Worm (Caenorhabditis elegans) whole organism, young adult: ENCODE data around the gene C34C12.7.

Source experiments
- B0035.1 ChIP-seq: sonication (generic microtip); optimal IDR thresholded peaks from 2 replicates; lab custom pipeline; 2016; ENCODE audit warnings: missing genetic modification characterization, mild to moderate bottlenecking, missing compliant biosample characterization, missing genotype, missing genetic modification reagents
- B0336.3 ChIP-seq: fragments of 200-800 bp; sonication (Bioruptor generic); IDR thresholded peaks from 2 replicates; pipeline ENCODE4 v1.3.6; 2022; ENCODE audit warnings: missing genetic modification characterization, missing compliant biosample characterization
- C06A6.2 ChIP-seq: fragments of 200-800 bp; sonication (Bioruptor generic); conservative IDR thresholded peaks from 2 replicates; pipeline ENCODE4 v1.3.6; 2022; ENCODE audit warnings: missing genetic modification characterization, missing compliant biosample characterization
- F37B4.10 ChIP-seq: fragments of 200-800 bp; sonication (Bioruptor generic); IDR thresholded peaks from 2 replicates; pipeline ENCODE4 v1.3.6; 2022; ENCODE audit warnings: missing genetic modification characterization, missing compliant biosample characterization
- F52B5.7 ChIP-seq: sonication (generic microtip); optimal IDR thresholded peaks from 2 replicates; lab custom pipeline; 2016; ENCODE audit warnings: mild to moderate bottlenecking, missing genetic modification characterization, missing compliant biosample characterization
- ZK185.1 ChIP-seq: sonication (generic microtip); optimal IDR thresholded peaks from 2 replicates; lab custom pipeline; 2016; ENCODE audit warnings: mild to moderate bottlenecking, missing genetic modification characterization, missing compliant biosample characterization; ENCODE audit not compliant: poor library complexity, severe bottlenecking
- akir-1 ChIP-seq: fragments of 200-800 bp; sonication (Bioruptor generic); optimal IDR thresholded peaks from 2 replicates; lab custom pipeline; 2018; ENCODE audit warnings: mild to moderate bottlenecking, missing genetic modification characterization, moderate library complexity, missing compliant biosample characterization
- ama-1 ChIP-seq, 3 experiments: fragments of 150-350 bp in 1 of 3; sonication (generic microtip) in 2 of 3; optimal IDR thresholded peaks; 2 replicates each; lab custom pipeline; 2014 to 2018; ENCODE audit warnings: missing biosample characterization in 2 of 3, missing genetic modification characterization in 2 of 3, missing genetic modification reagents in 2 of 3
- atf-7 ChIP-seq: sonication (generic microtip); optimal IDR thresholded peaks from 2 replicates; lab custom pipeline; 2017; ENCODE audit warnings: mild to moderate bottlenecking, missing genetic modification characterization, missing compliant biosample characterization
- attf-3 ChIP-seq: fragments of 200-800 bp; sonication (Bioruptor generic); conservative IDR thresholded peaks from 2 replicates; pipeline ENCODE4 v1.3.6; 2022; ENCODE audit warnings: missing genetic modification reagents, missing genetic modification characterization, missing compliant biosample characterization
- attf-5 ChIP-seq: fragments of 200-800 bp; sonication (Bioruptor generic); optimal IDR thresholded peaks from 2 replicates; lab custom pipeline; 2018; ENCODE audit warnings: mild to moderate bottlenecking, missing genetic modification characterization, missing compliant biosample characterization
- bed-2 ChIP-seq: fragments of 200-800 bp; sonication (Bioruptor generic); IDR thresholded peaks from 2 replicates; pipeline ENCODE4 v1.3.6; 2022; ENCODE audit warnings: missing genetic modification reagents, missing genetic modification characterization, missing compliant biosample characterization
- ccch-3 ChIP-seq: fragments of 200-800 bp; sonication (Bioruptor generic); optimal IDR thresholded peaks from 2 replicates; lab custom pipeline; 2018; ENCODE audit warnings: mild to moderate bottlenecking, missing genetic modification characterization, missing compliant biosample characterization
- cebp-1 ChIP-seq, 2 experiments: fragments of 200-800 bp in 1 of 2; sonication (Bioruptor generic) in 1 of 2; sonication (generic microtip) in 1 of 2; IDR thresholded peaks in 1 of 2; optimal IDR thresholded peaks in 1 of 2; 2 replicates each; pipeline versions ENCODE4 v1.3.6 to Lab custom; 2017 to 2022; ENCODE audit warnings: missing compliant biosample characterization in 2 of 2, missing genetic modification characterization in 2 of 2, mild to moderate bottlenecking in 1 of 2, missing genetic modification reagents in 1 of 2, moderate library complexity in 1 of 2
- ceh-100 ChIP-seq: fragments of 200-800 bp; sonication (Bioruptor generic); IDR thresholded peaks from 2 replicates; pipeline ENCODE4 v1.3.6; 2022; ENCODE audit warnings: missing genetic modification reagents, missing genetic modification characterization, missing compliant biosample characterization
- ceh-79 ChIP-seq: sonication (generic microtip); optimal IDR thresholded peaks from 2 replicates; lab custom pipeline; 2017; ENCODE audit warnings: mild to moderate bottlenecking, missing genetic modification characterization, missing compliant biosample characterization
- dox-1 ChIP-seq: fragments of 200-800 bp; sonication (Bioruptor generic); IDR thresholded peaks from 2 replicates; pipeline ENCODE4 v1.3.6; 2022; ENCODE audit warnings: missing genetic modification reagents, missing genetic modification characterization, missing compliant biosample characterization
- dpff-1 ChIP-seq: sonication (generic microtip); optimal IDR thresholded peaks from 2 replicates; lab custom pipeline; 2017; ENCODE audit warnings: mild to moderate bottlenecking, missing genetic modification characterization, missing compliant biosample characterization
- dpl-1 ChIP-seq: fragments of 150-350 bp; optimal IDR thresholded peaks from 2 replicates; lab custom pipeline; 2014; ENCODE audit warnings: missing biosample characterization, missing genetic modification reagents, missing genetic modification characterization
- efl-1 ChIP-seq: fragments of 150-350 bp; optimal IDR thresholded peaks from 2 replicates; lab custom pipeline; 2014; ENCODE audit warnings: missing biosample characterization, missing genetic modification reagents, missing genetic modification characterization
- egl-44 ChIP-seq: fragments of 200-800 bp; sonication (Bioruptor generic); IDR thresholded peaks from 2 replicates; pipeline ENCODE4 v1.3.6; 2022; ENCODE audit warnings: missing genetic modification reagents, missing genetic modification characterization, missing compliant biosample characterization
- egrh-3 ChIP-seq: fragments of 200-800 bp; sonication (Bioruptor generic); IDR thresholded peaks from 2 replicates; pipeline ENCODE4 v1.3.6; 2022; ENCODE audit warnings: missing genetic modification reagents, missing genetic modification characterization, missing compliant biosample characterization
- ekl-4 ChIP-seq: fragments of 200-800 bp; sonication (Bioruptor generic); IDR thresholded peaks from 2 replicates; pipeline ENCODE4 v1.3.6; 2022; ENCODE audit warnings: missing genetic modification reagents, missing genetic modification characterization, missing compliant biosample characterization
- ets-4 ChIP-seq: fragments of 200-800 bp; sonication (Bioruptor generic); optimal IDR thresholded peaks from 2 replicates; lab custom pipeline; 2018; ENCODE audit warnings: mild to moderate bottlenecking, missing genetic modification characterization, missing compliant biosample characterization
- gei-17 ChIP-seq: fragments of 200-800 bp; sonication (Bioruptor generic); optimal IDR thresholded peaks from 2 replicates; lab custom pipeline; 2018; ENCODE audit warnings: mild to moderate bottlenecking, missing genetic modification characterization, missing compliant biosample characterization
- hmg-1.2 ChIP-seq: fragments of 200-800 bp; sonication (Bioruptor generic); IDR thresholded peaks from 2 replicates; pipeline ENCODE4 v1.3.6; 2022; ENCODE audit warnings: missing genetic modification reagents, missing genetic modification characterization, missing compliant biosample characterization
- lin-40 ChIP-seq: sonication (generic microtip); optimal IDR thresholded peaks from 2 replicates; lab custom pipeline; 2016; ENCODE audit warnings: missing genetic modification characterization, mild to moderate bottlenecking, missing compliant biosample characterization, missing genotype, missing genetic modification reagents
- lin-54 ChIP-seq: fragments of 200-800 bp; sonication (Bioruptor generic); optimal IDR thresholded peaks from 2 replicates; lab custom pipeline; 2018; ENCODE audit warnings: mild to moderate bottlenecking, missing genetic modification characterization, missing compliant biosample characterization
- madf-10 ChIP-seq: sonication (generic microtip); optimal IDR thresholded peaks from 2 replicates; lab custom pipeline; 2016; ENCODE audit warnings: mild to moderate bottlenecking, missing genetic modification characterization, missing compliant biosample characterization
- madf-8 ChIP-seq: fragments of 200-800 bp; sonication (Bioruptor generic); conservative IDR thresholded peaks from 2 replicates; pipeline ENCODE4 v1.3.6; 2022; ENCODE audit warnings: missing genetic modification reagents, missing genetic modification characterization, missing compliant biosample characterization
- nfya-1 ChIP-seq: sonication (generic microtip); optimal IDR thresholded peaks from 2 replicates; lab custom pipeline; 2017; ENCODE audit warnings: antibody characterized with exemption, missing compliant biosample characterization, missing genetic modification characterization, borderline replicate concordance; ENCODE audit not compliant: insufficient read depth
- nfya-2 ChIP-seq: fragments of 200-800 bp; sonication (Bioruptor generic); IDR thresholded peaks from 2 replicates; pipeline ENCODE4 v1.3.6; 2022; ENCODE audit warnings: missing genetic modification reagents, missing genetic modification characterization, missing compliant biosample characterization
- nhr-80 ChIP-seq: sonication (generic microtip); optimal IDR thresholded peaks from 2 replicates; lab custom pipeline; 2016; ENCODE audit warnings: missing genetic modification characterization, missing compliant biosample characterization
- pha-4 ChIP-seq: fragments of 150-350 bp; sonication (generic microtip); optimal IDR thresholded peaks from 2 replicates; lab custom pipeline; 2014; ENCODE audit warnings: missing biosample characterization, missing genetic modification reagents, missing genetic modification characterization
- rcor-1 ChIP-seq: fragments of 200-800 bp; sonication (Bioruptor generic); IDR thresholded peaks from 2 replicates; pipeline ENCODE4 v1.3.6; 2022; ENCODE audit warnings: missing genetic modification reagents, missing genetic modification characterization, missing compliant biosample characterization
- rec-8 ChIP-seq, 2 experiments: sonication (generic microtip); optimal IDR thresholded peaks; 2 replicates each; lab custom pipeline; 2016; ENCODE audit warnings: mild to moderate bottlenecking in 2 of 2, missing genetic modification characterization in 2 of 2, missing genetic modification reagents in 2 of 2, missing genotype in 2 of 2, missing biosample characterization in 1 of 2, missing compliant biosample characterization in 1 of 2, moderate library complexity in 1 of 2
- repo-1 ChIP-seq: sonication (generic microtip); optimal IDR thresholded peaks from 2 replicates; lab custom pipeline; 2017; ENCODE audit warnings: mild to moderate bottlenecking, missing genetic modification characterization, missing compliant biosample characterization
- snpc-1.1 ChIP-seq: sonication (generic microtip); optimal IDR thresholded peaks from 2 replicates; lab custom pipeline; 2017; ENCODE audit warnings: missing genetic modification characterization, mild to moderate bottlenecking, missing compliant biosample characterization, antibody characterized with exemption, moderate library complexity, missing genotype, missing genetic modification reagents; ENCODE audit not compliant: insufficient read depth
- snpc-1.3 ChIP-seq: sonication (generic microtip); optimal IDR thresholded peaks from 2 replicates; lab custom pipeline; 2017; ENCODE audit warnings: missing genetic modification characterization, mild to moderate bottlenecking, missing compliant biosample characterization, antibody characterized with exemption, moderate library complexity, missing genotype, missing genetic modification reagents; ENCODE audit not compliant: insufficient read depth
- sptf-2 ChIP-seq: fragments of 200-800 bp; sonication (Bioruptor generic); optimal IDR thresholded peaks from 2 replicates; lab custom pipeline; 2018; ENCODE audit warnings: mild to moderate bottlenecking, missing genetic modification characterization, missing compliant biosample characterization
- tlf-1 ChIP-seq: fragments of 200-800 bp; sonication (Bioruptor generic); optimal IDR thresholded peaks from 2 replicates; lab custom pipeline; 2018; ENCODE audit warnings: mild to moderate bottlenecking, missing genetic modification characterization, missing compliant biosample characterization
- unc-62 ChIP-seq: fragments of 150-350 bp; optimal IDR thresholded peaks from 2 replicates; lab custom pipeline; 2014; ENCODE audit warnings: missing biosample characterization, missing genetic modification reagents, missing genetic modification characterization
- zim-3 ChIP-seq: sonication (generic microtip); optimal IDR thresholded peaks from 2 replicates; lab custom pipeline; 2017; ENCODE audit warnings: mild to moderate bottlenecking, missing genetic modification characterization, moderate library complexity, missing compliant biosample characterization
- ztf-26 ChIP-seq: sonication (generic microtip); optimal IDR thresholded peaks from 2 replicates; lab custom pipeline; 2017; ENCODE audit warnings: missing genetic modification characterization, missing compliant biosample characterization
- ztf-28 ChIP-seq: fragments of 200-800 bp; sonication (Bioruptor generic); IDR thresholded peaks from 2 replicates; pipeline ENCODE4 v1.3.6; 2022; ENCODE audit warnings: missing genetic modification reagents, missing genetic modification characterization, missing compliant biosample characterization
- ztf-3 ChIP-seq: fragments of 200-800 bp; sonication (Bioruptor generic); optimal IDR thresholded peaks from 2 replicates; lab custom pipeline; 2018; ENCODE audit warnings: mild to moderate bottlenecking, missing genetic modification characterization, missing compliant biosample characterization

C34C12.7 gene

ce11 chrIII:3523363-3523762 lies 35.2 kb upstream of the C34C12.7 start:
- no peak for TF ChIP-seq rec-8 (tag; optimal IDR thresholded peaks at IDR 0.05; lab: Kevin White, UChicago)
- TF ChIP-seq ccch-3 (GFP tag; lab: Kevin White, UChicago): no peak
- no peak for TF ChIP-seq nfya-2 (GFP tag; lab: Robert Waterston, UW)
- TF ChIP-seq lin-40 (tag; lab: Kevin White, UChicago): no peak
- TF ChIP-seq efl-1: no peak
- no peak for TF ChIP-seq F52B5.7 (tag; lab: Kevin White, UChicago)
- no peak for TF ChIP-seq tlf-1 (GFP tag; lab: Kevin White, UChicago)
- no peak for TF ChIP-seq snpc-1.1 (tag; lab: Kevin White, UChicago)
- TF ChIP-seq atf-7 (tag; lab: Kevin White, UChicago): no peak

- no peak for TF ChIP-seq dpff-1
- TF ChIP-seq ets-4: peak; percentile 41
- no peak for TF ChIP-seq unc-62 (GFP tag; lab: Kevin White, UChicago)
- TF ChIP-seq ceh-100 (GFP tag; lab: Robert Waterston, UW): no peak
- no peak for TF ChIP-seq attf-3 (GFP tag; lab: Robert Waterston, UW)
- no peak for TF ChIP-seq madf-8
- TF ChIP-seq nhr-80 (tag; lab: Kevin White, UChicago): peak; percentile 87
- TF ChIP-seq C06A6.2: no peak
- no peak for TF ChIP-seq nfya-2 (GFP tag; lab: Robert Waterston, UW)
- TF ChIP-seq F37B4.10 (GFP tag; lab: Robert Waterston, UW): no peak
- no peak for TF ChIP-seq gei-17 (GFP tag; lab: Kevin White, UChicago)
- TF ChIP-seq lin-54 (GFP tag; lab: Kevin White, UChicago): no peak
- no peak for TF ChIP-seq pha-4 (tag; lab: Kevin White, UChicago)
- no peak for TF ChIP-seq egl-44 (GFP tag; lab: Robert Waterston, UW)
- TF ChIP-seq lin-40 (tag; lab: Kevin White, UChicago): peak; percentile 8
- peak; percentile 34; the same call in 1 of the 2 replicates for TF ChIP-seq dox-1 (GFP tag; lab: Robert Waterston, UW)
- TF ChIP-seq nfya-1 (tag; lab: Kevin White, UChicago): no peak
- TF ChIP-seq madf-10 (tag; lab: Kevin White, UChicago): peak; percentile 3
- TF ChIP-seq zim-3 (tag; lab: Kevin White, UChicago): no peak
- no peak for TF ChIP-seq ZK185.1
- TF ChIP-seq hmg-1.2 (GFP tag; lab: Robert Waterston, UW): peak; percentile 63; the same call in 1 of the 2 replicates
- TF ChIP-seq B0035.1: no peak
- no peak for TF ChIP-seq ztf-28 (GFP tag; lab: Robert Waterston, UW)
- no peak for TF ChIP-seq rcor-1 (GFP tag; lab: Robert Waterston, UW)
- peak; percentile 47 for TF ChIP-seq atf-7 (tag; lab: Kevin White, UChicago)
- no peak for TF ChIP-seq bed-2
- no peak for TF ChIP-seq ztf-26 (tag; lab: Kevin White, UChicago)
- no peak for TF ChIP-seq dpl-1
- no peak for TF ChIP-seq F52B5.7 (tag; lab: Kevin White, UChicago)
- no peak for TF ChIP-seq sptf-2 (GFP tag; lab: Kevin White, UChicago)
- TF ChIP-seq repo-1: no peak
- TF ChIP-seq ceh-79: no peak
- no peak for TF ChIP-seq ama-1 (optimal IDR thresholded peaks at IDR 0.05; lab: Kevin White, UChicago)
- TF ChIP-seq ama-1 (GFP tag; optimal IDR thresholded peaks at IDR 0.05; lab: Kevin White, UChicago): no peak
- TF ChIP-seq attf-5 (GFP tag; lab: Kevin White, UChicago): no peak
- no peak for TF ChIP-seq akir-1 (GFP tag; lab: Kevin White, UChicago)
- no peak for TF ChIP-seq cebp-1 (GFP tag; IDR thresholded peaks at IDR 0.05; lab: Robert Waterston, UW)
- peak; percentile 61 for TF ChIP-seq cebp-1 (tag; optimal IDR thresholded peaks at IDR 0.05; lab: Kevin White, UChicago)
- no peak for TF ChIP-seq B0336.3
- TF ChIP-seq ekl-4 (GFP tag; lab: Robert Waterston, UW): no peak
- no peak for TF ChIP-seq snpc-1.3 (tag; lab: Kevin White, UChicago)
- no peak for TF ChIP-seq ztf-3 (GFP tag; lab: Kevin White, UChicago)
- no peak for TF ChIP-seq egrh-3 (GFP tag; lab: Robert Waterston, UW)
Observed at ce11 chrIII:3520417-3520816, 32.3 kb upstream of the C34C12.7 start.
